Worm (Caenorhabditis elegans) whole organism, L2 larva: ENCODE measurements around the gene Y60A3A.23.

ENCODE experiments used
- C34F6.9 ChIP-seq: fragments of 150-350 bp; optimal IDR thresholded peaks from 2 replicates; lab custom pipeline; 2014; ENCODE audit warnings: missing biosample characterization, missing genetic modification characterization
- F13H6.1 ChIP-seq: sonication (generic microtip); optimal IDR thresholded peaks from 2 replicates; lab custom pipeline; 2016; ENCODE audit warnings: missing genetic modification characterization, missing compliant biosample characterization
- Y55F3AM.14 ChIP-seq: fragments of 200-800 bp; sonication (Bioruptor generic); optimal IDR thresholded peaks from 2 replicates; lab custom pipeline; 2018; ENCODE audit warnings: mild to moderate bottlenecking, missing genetic modification characterization, missing compliant biosample characterization
- ZK546.5 ChIP-seq: sonication (generic microtip); optimal IDR thresholded peaks from 2 replicates; lab custom pipeline; 2017; ENCODE audit warnings: missing biosample characterization, missing genetic modification characterization
- alr-1 ChIP-seq: fragments of 150-350 bp; optimal IDR thresholded peaks from 2 replicates; lab custom pipeline; 2014; ENCODE audit warnings: missing biosample characterization, missing genetic modification characterization
- aly-2 ChIP-seq: fragments of 150-350 bp; optimal IDR thresholded peaks from 2 replicates; lab custom pipeline; 2014; ENCODE audit warnings: missing biosample characterization, missing genetic modification characterization
- ama-1 ChIP-seq: fragments of 150-350 bp; optimal IDR thresholded peaks from 2 replicates; lab custom pipeline; 2018; ENCODE audit warnings: inconsistent platforms
- blmp-1 ChIP-seq: sonication (generic microtip); optimal IDR thresholded peaks from 2 replicates; lab custom pipeline; 2017; ENCODE audit warnings: missing genetic modification characterization, mild to moderate bottlenecking, missing compliant biosample characterization, antibody characterized with exemption, moderate library complexity; ENCODE audit not compliant: insufficient read depth
- ceh-16 ChIP-seq: fragments of 150-350 bp; optimal IDR thresholded peaks from 2 replicates; lab custom pipeline; 2014; ENCODE audit warnings: missing biosample characterization, missing genetic modification characterization
- ceh-82 ChIP-seq: fragments of 150-350 bp; optimal IDR thresholded peaks from 2 replicates; lab custom pipeline; 2014; ENCODE audit warnings: missing biosample characterization, missing genetic modification characterization
- dmd-4 ChIP-seq: sonication (generic microtip); optimal IDR thresholded peaks from 2 replicates; lab custom pipeline; 2017; ENCODE audit warnings: missing biosample characterization, missing genetic modification characterization
- egl-27 ChIP-seq: sonication (generic microtip); optimal IDR thresholded peaks from 3 replicates; lab custom pipeline; 2017; ENCODE audit warnings: missing biosample characterization, missing genetic modification reagents, missing genetic modification characterization
- elt-1 ChIP-seq: fragments of 150-350 bp; optimal IDR thresholded peaks from 2 replicates; lab custom pipeline; 2014; ENCODE audit warnings: missing biosample characterization, missing genetic modification characterization
- elt-3 ChIP-seq: sonication (generic microtip); optimal IDR thresholded peaks from 2 replicates; lab custom pipeline; 2017; ENCODE audit warnings: missing biosample characterization, missing genetic modification characterization
- fos-1 ChIP-seq: fragments of 150-350 bp; optimal IDR thresholded peaks from 2 replicates; lab custom pipeline; 2014; ENCODE audit warnings: missing biosample characterization, missing genetic modification characterization
- gmeb-1 ChIP-seq: fragments of 150-350 bp; optimal IDR thresholded peaks from 2 replicates; lab custom pipeline; 2014; ENCODE audit warnings: missing biosample characterization, missing genetic modification characterization
- lin-11 ChIP-seq: fragments of 150-350 bp; sonication (generic microtip); optimal IDR thresholded peaks from 2 replicates; lab custom pipeline; 2014; ENCODE audit warnings: missing biosample characterization, missing genetic modification characterization, inconsistent platforms, mixed read lengths
- lin-13 ChIP-seq: fragments of 150-350 bp; optimal IDR thresholded peaks from 2 replicates; lab custom pipeline; 2014; ENCODE audit warnings: missing biosample characterization, missing genetic modification reagents, missing genetic modification characterization
- mab-5 ChIP-seq: fragments of 150-350 bp; optimal IDR thresholded peaks from 2 replicates; lab custom pipeline; 2014; ENCODE audit warnings: missing biosample characterization, missing genetic modification characterization
- mdl-1 ChIP-seq, 2 experiments: fragments of 150-350 bp in 1 of 2; sonication (generic microtip) in 1 of 2; optimal IDR thresholded peaks; 2 replicates each; lab custom pipeline; 2017; ENCODE audit warnings: missing biosample characterization in 2 of 2, missing genetic modification characterization in 2 of 2
- nhr-10 ChIP-seq: sonication (generic microtip); optimal IDR thresholded peaks from 2 replicates; lab custom pipeline; 2017; ENCODE audit warnings: missing biosample characterization, missing genetic modification characterization
- nhr-11 ChIP-seq: fragments of 150-350 bp; optimal IDR thresholded peaks from 2 replicates; lab custom pipeline; 2014; ENCODE audit warnings: missing biosample characterization, missing genetic modification characterization
- nhr-12 ChIP-seq: fragments of 150-350 bp; optimal IDR thresholded peaks from 2 replicates; lab custom pipeline; 2014; ENCODE audit warnings: missing biosample characterization, missing genetic modification characterization
- nhr-237 ChIP-seq: fragments of 150-350 bp; optimal IDR thresholded peaks from 2 replicates; lab custom pipeline; 2014; ENCODE audit warnings: missing biosample characterization, missing genetic modification characterization
- nhr-25 ChIP-seq: fragments of 150-350 bp; sonication (generic microtip); optimal IDR thresholded peaks from 3 replicates; lab custom pipeline; 2014; ENCODE audit warnings: missing biosample characterization, missing genetic modification characterization
- nhr-6 ChIP-seq: fragments of 150-350 bp; optimal IDR thresholded peaks from 2 replicates; lab custom pipeline; 2014; ENCODE audit warnings: missing biosample characterization, missing genetic modification characterization
- nhr-77 ChIP-seq: fragments of 150-350 bp; optimal IDR thresholded peaks from 2 replicates; lab custom pipeline; 2014; ENCODE audit warnings: missing biosample characterization, missing genetic modification characterization
- peb-1 ChIP-seq: fragments of 150-350 bp; optimal IDR thresholded peaks from 2 replicates; lab custom pipeline; 2014; ENCODE audit warnings: missing biosample characterization, missing genetic modification characterization
- sem-4 ChIP-seq: fragments of 150-350 bp; optimal IDR thresholded peaks from 2 replicates; lab custom pipeline; 2014; ENCODE audit warnings: missing biosample characterization, missing genetic modification reagents, missing genetic modification characterization
- skn-1 ChIP-seq: sonication (generic microtip); optimal IDR thresholded peaks from 2 replicates; lab custom pipeline; 2017; ENCODE audit warnings: missing biosample characterization, missing genetic modification characterization
- sma-3 ChIP-seq: sonication (generic microtip); optimal IDR thresholded peaks from 2 replicates; lab custom pipeline; 2016; ENCODE audit warnings: missing genetic modification reagents, missing genetic modification characterization, missing compliant biosample characterization
- snpc-4 ChIP-seq: fragments of 150-350 bp; optimal IDR thresholded peaks from 2 replicates; lab custom pipeline; 2014; ENCODE audit warnings: missing biosample characterization, missing genetic modification characterization
- unc-39 ChIP-seq: fragments of 150-350 bp; optimal IDR thresholded peaks from 2 replicates; lab custom pipeline; 2014; ENCODE audit warnings: missing biosample characterization, missing genetic modification characterization
- unc-62 ChIP-seq: fragments of 150-350 bp; optimal IDR thresholded peaks from 2 replicates; lab custom pipeline; 2014; ENCODE audit warnings: missing biosample characterization, missing genetic modification reagents, missing genetic modification characterization
- zag-1 ChIP-seq: fragments of 150-350 bp; optimal IDR thresholded peaks from 2 replicates; lab custom pipeline; 2014; ENCODE audit warnings: missing biosample characterization, missing genetic modification characterization
- ztf-1 ChIP-seq: fragments of 200-800 bp; sonication (Bioruptor generic); conservative IDR thresholded peaks from 2 replicates; pipeline ENCODE4 v1.3.6; 2022; ENCODE audit warnings: missing genetic modification characterization, missing compliant biosample characterization
- ztf-4 ChIP-seq: fragments of 150-350 bp; optimal IDR thresholded peaks from 2 replicates; lab custom pipeline; 2014; ENCODE audit warnings: missing biosample characterization, missing genetic modification characterization

Gene Y60A3A.23

ce11 chrV:20005724-20006132 is 1.8 kb upstream of the Y60A3A.23 start (continued):
- no peak for TF ChIP-seq ZK546.5 (tag; lab: Kevin White, UChicago)
- peak; percentile 66 for TF ChIP-seq nhr-6
- TF ChIP-seq ztf-4 (tag; lab: Kevin White, UChicago): peak; percentile 65
- peak; percentile 77 for TF ChIP-seq zag-1 (tag; lab: Kevin White, UChicago)
- TF ChIP-seq F13H6.1: peak; percentile 88
- TF ChIP-seq nhr-12 (tag; lab: Kevin White, UChicago): no peak
- TF ChIP-seq egl-27 (tag; lab: Kevin White, UChicago): peak; percentile 76
- TF ChIP-seq aly-2 (tag; lab: Kevin White, UChicago): no peak
- TF ChIP-seq mdl-1 (tag; optimal IDR thresholded peaks at IDR 0.05; lab: Kevin White, UChicago): peak; percentile 78 to 89
- no peak for TF ChIP-seq nhr-10
- peak; percentile 55 for TF ChIP-seq snpc-4
- no peak for TF ChIP-seq dmd-4 (tag; lab: Kevin White, UChicago)
- TF ChIP-seq Y55F3AM.14 (GFP tag; lab: Kevin White, UChicago): peak; percentile 41
- TF ChIP-seq blmp-1 (tag; lab: Kevin White, UChicago): no peak
- no peak for TF ChIP-seq peb-1 (tag; lab: Kevin White, UChicago)
- no peak for TF ChIP-seq nhr-11 (tag; lab: Kevin White, UChicago)
- TF ChIP-seq nhr-77 (tag; lab: Kevin White, UChicago): no peak
- TF ChIP-seq ceh-82 (tag; lab: Kevin White, UChicago): no peak
- TF ChIP-seq nhr-25 (tag; lab: Kevin White, UChicago): peak; percentile 2

- TF ChIP-seq zag-1 (tag; lab: Kevin White, UChicago): no peak
- TF ChIP-seq fos-1: peak; percentile 50
- TF ChIP-seq gmeb-1: no peak
Observed at ce11 chrV:20011199-20011598, 3.6 kb downstream of the Y60A3A.23 start.

- TF ChIP-seq ztf-4 (tag; lab: Kevin White, UChicago) (no peak), snpc-4 (no peak), mdl-1 (tag; optimal IDR thresholded peaks at IDR 0.05; lab: Kevin White, UChicago) (no peak), ceh-82 (tag; lab: Kevin White, UChicago) (no peak), elt-3 (tag; lab: Kevin White, UChicago) (no peak), zag-1 (tag; lab: Kevin White, UChicago) (no peak), Y55F3AM.14 (GFP tag; lab: Kevin White, UChicago) (no peak), skn-1 (tag; lab: Kevin White, UChicago) (no peak), lin-13 (GFP tag; lab: Kevin White, UChicago) (no peak), C34F6.9 (no peak), ZK546.5 (tag; lab: Kevin White, UChicago) (no peak)
Observed at ce11 chrV:20011654-20012053, 4.1 kb downstream of the Y60A3A.23 start, which contains the start of gene Y60A3A.21. Gene Y60A3A.21, plus strand, starts transcription at chrV:20011954.

ce11 chrV:20021347-20021746 is 13.8 kb downstream of the Y60A3A.23 start:
- TF ChIP-seq unc-62 (GFP tag; lab: Kevin White, UChicago): no peak
- no peak for TF ChIP-seq sma-3 (GFP tag; lab: Kevin White, UChicago)
- TF ChIP-seq F13H6.1: no peak
- TF ChIP-seq C34F6.9: no peak
- TF ChIP-seq nhr-11 (tag; lab: Kevin White, UChicago): no peak
- TF ChIP-seq fos-1: no peak
- no peak for TF ChIP-seq ama-1 (lab: Kevin White, UChicago)
- TF ChIP-seq Y55F3AM.14 (GFP tag; lab: Kevin White, UChicago): no peak
- no peak for TF ChIP-seq elt-1
- TF ChIP-seq mab-5 (tag; lab: Kevin White, UChicago): no peak
- TF ChIP-seq alr-1: no peak
- TF ChIP-seq ztf-1 (GFP tag; lab: Robert Waterston, UW): no peak

- TF ChIP-seq unc-39: no peak
- no peak for TF ChIP-seq ceh-16 (tag; lab: Kevin White, UChicago)
- TF ChIP-seq mab-5 (tag; lab: Kevin White, UChicago): no peak
- TF ChIP-seq ceh-82 (tag; lab: Kevin White, UChicago): no peak
- no peak for TF ChIP-seq nhr-237
- no peak for TF ChIP-seq unc-62 (GFP tag; lab: Kevin White, UChicago)
- TF ChIP-seq blmp-1 (tag; lab: Kevin White, UChicago): no peak
- no peak for TF ChIP-seq zag-1 (tag; lab: Kevin White, UChicago)
- no peak for TF ChIP-seq lin-11 (tag; lab: Kevin White, UChicago)
- TF ChIP-seq nhr-6: no peak
- no peak for TF ChIP-seq fos-1
- no peak for TF ChIP-seq skn-1 (tag; lab: Kevin White, UChicago)
- TF ChIP-seq nhr-77 (tag; lab: Kevin White, UChicago): no peak
- no peak for TF ChIP-seq dmd-4 (tag; lab: Kevin White, UChicago)
- no peak for TF ChIP-seq lin-13 (GFP tag; lab: Kevin White, UChicago)
- TF ChIP-seq sem-4 (tag; lab: Kevin White, UChicago): no peak
Observed at ce11 chrV:20022996-20023456, 15.5 kb downstream of the Y60A3A.23 start, which contains the start of gene lgc-55. Gene lgc-55, plus strand, starts transcription at chrV:20023046.
